Worm (Caenorhabditis elegans): ENCODE measurements around the gene clec-179.

clec-179 gene

DNA sequence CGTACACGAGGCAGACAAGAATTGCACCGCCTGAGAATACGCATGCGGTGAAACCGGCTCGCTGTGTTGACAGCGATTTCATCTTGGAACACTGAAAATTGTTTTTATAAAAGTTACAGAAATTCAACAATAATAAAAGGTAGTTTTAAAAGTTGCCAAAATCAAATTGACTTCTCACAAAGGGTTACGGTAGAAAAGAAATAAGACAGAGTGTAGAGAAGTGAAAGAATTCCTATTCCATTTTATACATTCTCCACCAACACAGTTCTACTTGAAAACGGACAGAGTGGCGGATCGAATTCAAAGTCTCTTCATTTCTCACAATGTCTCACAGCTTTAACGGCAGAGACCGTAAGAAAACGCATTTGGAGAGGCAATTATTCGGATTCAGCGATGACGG, 32.1 kb downstream of the clec-179 start, which contains the start of gene col-113:
Gene col-113 (minus strand): TSS at position 101 of the 400 bp plus-strand sequence.
- TF ChIP-seq rcor-1 (GFP tag; IDR thresholded peaks at IDR 0.05) (no peak), D2030.7 (GFP tag; IDR thresholded peaks at IDR 0.05) (no peak), ama-1 (optimal IDR thresholded peaks at IDR 0.05) (no peak), ama-1 (GFP tag; optimal IDR thresholded peaks at IDR 0.05) (no peak), nhr-179 (tag; optimal IDR thresholded peaks at IDR 0.05) (no peak), mcd-1 (GFP tag; IDR thresholded peaks at IDR 0.05) (no peak), snpc-1.3 (tag; optimal IDR thresholded peaks at IDR 0.05; ENCODE audit: insufficient read depth) (no peak), nhr-27 (tag; optimal IDR thresholded peaks at IDR 0.05) (no peak), efl-1 (GFP tag; optimal IDR thresholded peaks at IDR 0.05) (no peak), cebp-2 (GFP tag; IDR thresholded peaks at IDR 0.05) (no peak), F49E8.2 (tag; optimal IDR thresholded peaks at IDR 0.05; ENCODE audit: insufficient read depth) (no peak), ceh-58 (GFP tag; IDR thresholded peaks at IDR 0.05) (no peak), nfya-2 (GFP tag; IDR thresholded peaks at IDR 0.05) (no peak), F57A8.1 (GFP tag; optimal IDR thresholded peaks at IDR 0.05) (no peak), dpff-1 (tag; optimal IDR thresholded peaks at IDR 0.05) (no peak)

DNA sequence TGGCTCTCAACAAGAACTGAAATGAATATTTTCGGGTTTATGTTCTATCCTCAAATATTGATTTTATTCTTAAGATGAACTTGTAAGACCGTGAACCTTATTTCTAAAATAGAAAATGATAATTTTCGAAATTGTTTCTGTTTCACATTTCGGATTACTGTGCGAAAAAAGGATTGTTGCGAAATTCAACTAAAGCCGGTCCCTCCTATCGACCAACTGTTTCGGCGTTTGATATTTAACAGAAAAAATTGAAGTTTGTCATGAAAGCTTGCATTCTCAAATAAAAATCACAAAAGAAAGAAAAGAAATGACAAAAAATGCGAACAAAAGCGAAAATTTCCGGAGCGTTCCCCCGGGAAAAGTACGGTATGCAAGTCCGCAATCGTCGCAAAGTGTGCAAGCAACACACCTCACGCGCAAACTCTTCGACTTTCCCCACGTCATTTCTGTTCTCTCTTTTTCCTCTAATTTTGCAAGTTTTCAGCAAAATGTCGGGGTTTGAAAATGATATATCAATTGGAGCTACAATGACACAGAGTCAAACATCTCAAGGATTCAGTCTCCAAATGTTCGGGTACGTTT, 35.4 kb downstream of the clec-179 start, which contains the start of gene C34D4.4:
Gene C34D4.4 (plus strand): TSS at position 342 of the 582 bp plus-strand sequence.
- TF ChIP-seq attf-3 (GFP tag; conservative IDR thresholded peaks at IDR 0.05), result no peak
- peak; percentile 52 for TF ChIP-seq ceh-91 (GFP tag; IDR thresholded peaks at IDR 0.05)
- TF ChIP-seq bed-1 (GFP tag; IDR thresholded peaks at IDR 0.05), result no peak
- peak; percentile 60; the same call in 1 of the 2 replicates for TF ChIP-seq cebp-1 (GFP tag; IDR thresholded peaks at IDR 0.05)
- peak; percentile 94 for TF ChIP-seq cebp-1 (tag; optimal IDR thresholded peaks at IDR 0.05)
- TF ChIP-seq nhr-27 (tag; optimal IDR thresholded peaks at IDR 0.05), result no peak
- TF ChIP-seq F33H1.4 (GFP tag; IDR thresholded peaks at IDR 0.05), result peak; percentile 36; the same call in 1 of the 2 replicates
- no peak for TF ChIP-seq hmg-20 (GFP tag; IDR thresholded peaks at IDR 0.05)
- peak; percentile 14; the same call in 1 of the 2 replicates for TF ChIP-seq D2030.7 (GFP tag; IDR thresholded peaks at IDR 0.05)
- TF ChIP-seq rec-8 (tag; optimal IDR thresholded peaks at IDR 0.05), result no peak
- no peak for TF ChIP-seq pha-4 (tag; optimal IDR thresholded peaks at IDR 0.05)
- TF ChIP-seq efl-1 (GFP tag; optimal IDR thresholded peaks at IDR 0.05), result peak; percentile 58
- no peak for TF ChIP-seq cebp-2 (GFP tag; IDR thresholded peaks at IDR 0.05)
- TF ChIP-seq F57A8.1 (GFP tag; optimal IDR thresholded peaks at IDR 0.05), result no peak
- no peak for TF ChIP-seq ztf-28 (GFP tag; IDR thresholded peaks at IDR 0.05)
- no peak for TF ChIP-seq ztf-22 (GFP tag; optimal IDR thresholded peaks at IDR 0.05)
- no peak for TF ChIP-seq sdz-38 (tag; optimal IDR thresholded peaks at IDR 0.05)
- TF ChIP-seq B0035.1 (tag; optimal IDR thresholded peaks at IDR 0.05), result no peak
- no peak for TF ChIP-seq nfya-1 (tag; optimal IDR thresholded peaks at IDR 0.05; ENCODE audit: borderline replicate concordance, insufficient read depth)
- peak; percentile 21 for TF ChIP-seq dpl-1 (GFP tag; optimal IDR thresholded peaks at IDR 0.05)
- no peak for TF ChIP-seq somi-1 (GFP tag; optimal IDR thresholded peaks at IDR 0.05)
- TF ChIP-seq ceh-27 (GFP tag; optimal IDR thresholded peaks at IDR 0.05), result no peak
- TF ChIP-seq bed-2 (GFP tag; IDR thresholded peaks at IDR 0.05), result no peak
- no peak for TF ChIP-seq ztf-6 (GFP tag; IDR thresholded peaks at IDR 0.05)
- TF ChIP-seq ztf-3 (GFP tag; optimal IDR thresholded peaks at IDR 0.05), result no peak
- TF ChIP-seq hmg-1.2 (GFP tag; IDR thresholded peaks at IDR 0.05), result peak; percentile 14; the same call in 1 of the 2 replicates
- TF ChIP-seq sea-2 (GFP tag; IDR thresholded peaks at IDR 0.05), result no peak
- TF ChIP-seq tbx-9 (tag; optimal IDR thresholded peaks at IDR 0.05; ENCODE audit: borderline replicate concordance), result no peak
- TF ChIP-seq pbrm-1 (GFP tag; IDR thresholded peaks at IDR 0.05), result 0 out of 2 replicates have a peak, but pooled peaks have one; percentile 21
- TF ChIP-seq madf-6 (GFP tag; IDR thresholded peaks at IDR 0.05), result peak; percentile 43; the same call in 1 of the 2 replicates
- peak; percentile 93 for TF ChIP-seq aptf-2 (GFP tag; conservative IDR thresholded peaks at IDR 0.05)
- TF ChIP-seq let-607 (tag; optimal IDR thresholded peaks at IDR 0.05), result no peak
- TF ChIP-seq Y53F4B.3 (GFP tag; IDR thresholded peaks at IDR 0.05), result no peak
- TF ChIP-seq F39B2.1 (GFP tag; IDR thresholded peaks at IDR 0.05), result no peak
- peak; percentile 27 for TF ChIP-seq lin-54 (GFP tag; optimal IDR thresholded peaks at IDR 0.05)
- no peak for TF ChIP-seq ceh-40 (GFP tag; IDR thresholded peaks at IDR 0.05)
